Fruit fly (Drosophila melanogaster) whole organism, prepupa: ENCODE measurements around the gene Roc1b.

ENCODE experiments used
- Blimp-1 ChIP-seq: fragments of 200-800 bp; sonication (Bioruptor generic); optimal IDR thresholded peaks from 3 replicates; lab custom pipeline; 2017; ENCODE audit warnings: missing biosample characterization, missing genetic modification characterization, mild to moderate bottlenecking, moderate library complexity, missing genetic modification reagents
- CG11294 ChIP-seq: fragments of 200-800 bp; sonication (Bioruptor generic); IDR thresholded peaks from 2 replicates; pipeline ENCODE4 v1.3.6; 2022; ENCODE audit warnings: missing biosample characterization, missing genetic modification characterization
- CG11902 ChIP-seq: fragments of 200-800 bp; sonication (Bioruptor generic); optimal IDR thresholded peaks from 3 replicates; lab custom pipeline; 2016; ENCODE audit warnings: missing biosample characterization, missing genetic modification characterization
- CG3032 ChIP-seq: fragments of 200-800 bp; optimal IDR thresholded peaks from 2 replicates; lab custom pipeline; 2019; ENCODE audit warnings: missing biosample characterization, mild to moderate bottlenecking, missing genetic modification characterization, moderate library complexity
- CG6163 ChIP-seq: fragments of 200-800 bp; sonication (Bioruptor generic); IDR thresholded peaks from 3 replicates; pipeline ENCODE4 v1.3.6; 2022; ENCODE audit warnings: missing biosample characterization, missing genetic modification characterization
- CG6276 ChIP-seq: fragments of 200-800 bp; sonication (Bioruptor generic); optimal IDR thresholded peaks from 2 replicates; lab custom pipeline; 2017; ENCODE audit warnings: missing biosample characterization, mild to moderate bottlenecking, missing genetic modification characterization
- CG6792 ChIP-seq: fragments of 200-800 bp; sonication (Bioruptor generic); optimal IDR thresholded peaks from 3 replicates; lab custom pipeline; 2016; ENCODE audit warnings: missing biosample characterization, missing genetic modification characterization
- CG6808 ChIP-seq: fragments of 200-800 bp; sonication (Bioruptor generic); optimal IDR thresholded peaks from 3 replicates; lab custom pipeline; 2017; ENCODE audit warnings: missing biosample characterization, missing genetic modification characterization, mild to moderate bottlenecking, moderate library complexity, missing genetic modification reagents
- CG6854 ChIP-seq: fragments of 200-800 bp; sonication (Bioruptor generic); optimal IDR thresholded peaks from 2 replicates; lab custom pipeline; 2017; ENCODE audit warnings: missing biosample characterization, mild to moderate bottlenecking, missing genetic modification characterization
- CG7368 ChIP-seq: fragments of 200-800 bp; sonication (Bioruptor generic); optimal IDR thresholded peaks from 3 replicates; lab custom pipeline; 2016; ENCODE audit warnings: missing biosample characterization, missing genetic modification characterization
- CG8119 ChIP-seq: fragments of 200-800 bp; sonication (Bioruptor generic); IDR thresholded peaks from 3 replicates; pipeline ENCODE4 v1.3.6; 2022; ENCODE audit warnings: missing biosample characterization, missing genetic modification characterization
- CG8319 ChIP-seq: fragments of 200-800 bp; sonication (Bioruptor generic); optimal IDR thresholded peaks from 3 replicates; lab custom pipeline; 2016; ENCODE audit warnings: missing biosample characterization, missing genetic modification characterization
- CG8632 ChIP-seq: fragments of 200-800 bp; sonication (Bioruptor generic); optimal IDR thresholded peaks from 3 replicates; lab custom pipeline; 2016; ENCODE audit warnings: missing biosample characterization, missing genetic modification characterization
- CG9139 ChIP-seq: fragments of 200-800 bp; sonication (Bioruptor generic); optimal IDR thresholded peaks from 3 replicates; lab custom pipeline; 2017; ENCODE audit warnings: missing biosample characterization, mild to moderate bottlenecking, missing genetic modification characterization
- Eip75B ChIP-seq: fragments of 200-800 bp; sonication (Bioruptor generic); optimal IDR thresholded peaks from 3 replicates; lab custom pipeline; 2016; ENCODE audit warnings: missing biosample characterization, missing genetic modification characterization
- Eip78C ChIP-seq: fragments of 200-800 bp; sonication (Bioruptor generic); peaks from one replicate; lab custom pipeline; 2016; ENCODE audit warnings: missing biosample characterization, missing genetic modification characterization
- Eip93F ChIP-seq: fragments of 200-800 bp; sonication (Bioruptor generic); optimal IDR thresholded peaks from 2 replicates; lab custom pipeline; 2016; ENCODE audit warnings: missing biosample characterization, mild to moderate bottlenecking, missing genetic modification characterization
- Ets96B ChIP-seq: fragments of 200-800 bp; optimal IDR thresholded peaks from 2 replicates; lab custom pipeline; 2019; ENCODE audit warnings: missing biosample characterization, mild to moderate bottlenecking, missing genetic modification characterization, moderate library complexity
- Gug ChIP-seq: fragments of 200-800 bp; sonication (Bioruptor generic); IDR thresholded peaks from 2 replicates; pipeline ENCODE4 v1.3.6; 2022; ENCODE audit warnings: missing biosample characterization, missing genetic modification characterization
- Met ChIP-seq: fragments of 200-800 bp; sonication (Bioruptor generic); optimal IDR thresholded peaks from 3 replicates; lab custom pipeline; 2016; ENCODE audit warnings: missing biosample characterization, missing genetic modification characterization
- OdsH ChIP-seq: fragments of 200-800 bp; sonication (Bioruptor generic); optimal IDR thresholded peaks from 3 replicates; lab custom pipeline; 2016; ENCODE audit warnings: missing biosample characterization, missing genetic modification characterization
- Sox102F ChIP-seq: fragments of 200-800 bp; sonication (Bioruptor generic); optimal IDR thresholded peaks from 2 replicates; lab custom pipeline; 2016; ENCODE audit warnings: missing biosample characterization, mild to moderate bottlenecking, missing genetic modification characterization
- dsx ChIP-seq: fragments of 200-800 bp; optimal IDR thresholded peaks from 3 replicates; lab custom pipeline; 2019; ENCODE audit warnings: missing biosample characterization, mild to moderate bottlenecking, missing genetic modification characterization, moderate library complexity; ENCODE audit not compliant: poor library complexity, severe bottlenecking
- eg ChIP-seq: fragments of 200-800 bp; sonication (Bioruptor generic); IDR thresholded peaks from 3 replicates; pipeline ENCODE4 v1.3.6; 2022; ENCODE audit warnings: missing biosample characterization, missing genetic modification characterization
- esn ChIP-seq: fragments of 200-800 bp; sonication (Bioruptor generic); optimal IDR thresholded peaks from 2 replicates; lab custom pipeline; 2016; ENCODE audit warnings: missing biosample characterization, mild to moderate bottlenecking, missing genetic modification characterization, moderate library complexity
- fd59A ChIP-seq: fragments of 200-800 bp; sonication (Bioruptor generic); optimal IDR thresholded peaks from 2 replicates; lab custom pipeline; 2017; ENCODE audit warnings: missing biosample characterization, mild to moderate bottlenecking, missing genetic modification characterization, missing genetic modification reagents
- fd85E ChIP-seq: fragments of 200-800 bp; sonication (Bioruptor generic); optimal IDR thresholded peaks from 3 replicates; lab custom pipeline; 2016; ENCODE audit warnings: missing biosample characterization, missing genetic modification characterization
- salr ChIP-seq, 2 experiments: fragments of 200-800 bp; sonication (Bioruptor generic); optimal IDR thresholded peaks; 3 replicates each; lab custom pipeline; 2016 to 2018; ENCODE audit warnings: missing biosample characterization in 2 of 2, missing genetic modification characterization in 2 of 2, mild to moderate bottlenecking in 1 of 2
- spab ChIP-seq: fragments of 200-800 bp; sonication (Bioruptor generic); optimal IDR thresholded peaks from 2 replicates; lab custom pipeline; 2017; ENCODE audit warnings: missing biosample characterization, mild to moderate bottlenecking, missing genetic modification characterization, missing genetic modification reagents
- ss ChIP-seq, 2 experiments: fragments of 200-800 bp; sonication (Bioruptor generic); optimal IDR thresholded peaks; 2 replicates in 1 of 2; 3 replicates in 1 of 2; lab custom pipeline; 2017 to 2018; ENCODE audit warnings: mild to moderate bottlenecking in 2 of 2, missing biosample characterization in 2 of 2, missing genetic modification characterization in 2 of 2, moderate library complexity in 1 of 2
- svp ChIP-seq: fragments of 200-800 bp; sonication (Bioruptor generic); peaks from one replicate; lab custom pipeline; 2016; ENCODE audit warnings: missing biosample characterization, missing genetic modification characterization
- topi ChIP-seq: fragments of 200-800 bp; sonication (Bioruptor generic); optimal IDR thresholded peaks from 3 replicates; lab custom pipeline; 2016; ENCODE audit warnings: missing biosample characterization, missing genetic modification characterization
- vri ChIP-seq: fragments of 200-800 bp; sonication (Bioruptor generic); optimal IDR thresholded peaks from 3 replicates; lab custom pipeline; 2016; ENCODE audit warnings: missing biosample characterization, mild to moderate bottlenecking, missing genetic modification characterization

Roc1b gene

DNA sequence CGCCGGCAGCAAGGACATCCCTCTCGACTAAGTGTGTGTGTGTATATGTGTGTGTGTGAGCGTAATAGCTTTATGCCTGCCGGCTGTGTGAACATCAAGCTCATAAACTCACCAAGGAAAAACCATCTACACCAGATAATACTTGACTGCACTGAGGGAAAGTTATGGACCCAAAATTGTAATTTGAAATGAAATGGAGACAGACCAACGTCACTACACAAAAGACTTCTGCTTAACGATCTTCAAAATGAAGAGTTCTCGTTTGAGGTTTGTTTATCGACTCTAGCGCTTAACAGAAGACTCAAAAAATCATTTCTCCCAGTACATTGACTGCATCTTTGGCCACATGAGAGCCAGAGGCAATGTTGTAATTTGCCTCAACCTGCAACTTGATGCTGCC, 30.3 kb downstream of the Roc1b start (continued):
- TF ChIP-seq fd59A (GFP tag; lab: Kevin White, UChicago) (peak; percentile 13), Eip93F (peak; percentile 1), CG6276 (GFP tag; lab: Kevin White, UChicago) (no peak), CG9139 (GFP tag; lab: Kevin White, UChicago) (no peak), esn (peak; percentile 72), CG8632 (peak; percentile 4), salr (GFP tag; optimal IDR thresholded peaks at IDR 0.05; lab: Kevin White, UChicago) (peak; percentile 24 to 48), Met (GFP tag; lab: Kevin White, UChicago) (peak; percentile 65), CG6854 (GFP tag; lab: Kevin White, UChicago) (no peak), OdsH (GFP tag; lab: Kevin White, UChicago) (peak; percentile 51), CG8119 (GFP tag; lab: Robert Waterston, UW) (no peak), fd85E (GFP tag; lab: Kevin White, UChicago) (peak; percentile 1), Eip75B (GFP tag; lab: Kevin White, UChicago) (peak; percentile 54), CG11294 (GFP tag; lab: Robert Waterston, UW) (no peak), CG6792 (peak; percentile 50), eg (GFP tag; lab: Robert Waterston, UW) (0 out of 3 replicates have a peak, but pooled peaks have one; percentile 13), svp (GFP tag; lab: Kevin White, UChicago) (peak; percentile 84), ss (GFP tag; optimal IDR thresholded peaks at IDR 0.05; lab: Kevin White, UChicago) (peak in 1 of 2 experiments; percentile 25), Ets96B (peak; percentile 57), CG8319 (GFP tag; lab: Kevin White, UChicago) (peak; percentile 10), CG6163 (GFP tag; lab: Robert Waterston, UW) (peak; percentile 65; the same call in 2 of the 3 replicates), Eip78C (GFP tag; lab: Kevin White, UChicago) (peak; percentile 90), CG11902 (peak; percentile 36), Gug (GFP tag; lab: Robert Waterston, UW) (0 out of 2 replicates have a peak, but pooled peaks have one; percentile 20), Blimp-1 (GFP tag; lab: Kevin White, UChicago) (no peak), vri (GFP tag; lab: Kevin White, UChicago) (peak; percentile 51)

DNA sequence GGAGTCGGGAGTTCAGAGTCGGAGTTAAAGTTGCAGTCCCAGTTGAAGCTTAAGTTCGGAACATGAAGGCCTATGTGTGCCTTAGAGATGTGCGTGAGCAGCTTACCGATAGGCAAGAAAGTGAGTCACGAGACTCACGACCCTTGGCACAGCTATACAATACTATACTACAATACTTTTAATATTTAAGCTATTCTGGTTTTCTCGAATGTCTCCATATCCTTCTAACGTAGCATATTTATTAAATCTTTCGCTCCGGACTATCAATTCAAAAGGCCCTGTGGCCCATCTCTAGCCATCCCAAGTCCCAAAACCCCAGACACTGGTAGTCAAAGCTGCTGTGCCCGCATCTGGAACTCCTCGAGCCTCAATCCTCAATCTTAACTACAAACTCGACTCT, 32.4 kb downstream of the Roc1b start:
- TF ChIP-seq Met (GFP tag; lab: Kevin White, UChicago) (peak; percentile 2), svp (GFP tag; lab: Kevin White, UChicago) (peak; percentile 66), CG3032 (tag; lab: Kevin White, UChicago) (peak; percentile 22), CG7368 (GFP tag; lab: Kevin White, UChicago) (no peak), dsx (GFP tag; lab: Kevin White, UChicago) (peak; percentile 23), esn (peak; percentile 2), Gug (GFP tag; lab: Robert Waterston, UW) (no peak), Eip78C (GFP tag; lab: Kevin White, UChicago) (peak; percentile 64), topi (GFP tag; lab: Kevin White, UChicago) (peak; percentile 27), CG8119 (GFP tag; lab: Robert Waterston, UW) (no peak), CG6808 (GFP tag; lab: Kevin White, UChicago) (peak; percentile 18), ss (GFP tag; optimal IDR thresholded peaks at IDR 0.05; lab: Kevin White, UChicago) (peak in 1 of 2 experiments; percentile 8)

DNA sequence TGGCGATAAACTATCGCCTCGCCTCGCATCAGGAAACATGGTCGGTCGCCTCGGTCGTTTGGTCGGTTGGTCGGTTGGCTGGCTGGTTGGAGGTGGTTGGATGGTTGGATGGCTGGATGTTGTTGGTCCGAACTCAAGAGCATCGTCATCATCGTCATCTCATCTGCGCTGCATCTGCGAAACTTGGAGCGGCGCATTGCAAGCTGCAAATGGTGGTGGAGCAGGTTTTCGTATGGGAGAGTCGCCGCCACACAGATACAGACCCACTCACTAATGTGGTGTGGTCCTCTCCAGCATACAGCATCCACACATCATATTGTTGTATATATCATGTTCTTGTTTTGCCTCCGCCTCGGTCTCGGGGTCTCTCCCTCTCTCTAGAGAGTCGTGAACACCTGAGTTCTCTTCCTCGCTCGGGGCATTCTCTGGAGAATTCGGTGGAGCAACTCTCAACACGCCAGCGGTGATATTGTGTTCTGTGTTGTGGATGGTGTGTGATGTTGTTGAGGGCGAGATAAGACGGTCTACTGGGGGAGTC, 34.9 kb downstream of the Roc1b start, which contains the start of gene trh:
Gene trh, minus strand, starts transcription at position 12 of the 538 bp plus-strand sequence.
- TF ChIP-seq Eip78C (GFP tag; lab: Kevin White, UChicago) (peak; percentile 18), spab (no peak), dsx (GFP tag; lab: Kevin White, UChicago) (no peak), Sox102F (GFP tag; lab: Kevin White, UChicago) (peak; percentile 9)

DNA sequence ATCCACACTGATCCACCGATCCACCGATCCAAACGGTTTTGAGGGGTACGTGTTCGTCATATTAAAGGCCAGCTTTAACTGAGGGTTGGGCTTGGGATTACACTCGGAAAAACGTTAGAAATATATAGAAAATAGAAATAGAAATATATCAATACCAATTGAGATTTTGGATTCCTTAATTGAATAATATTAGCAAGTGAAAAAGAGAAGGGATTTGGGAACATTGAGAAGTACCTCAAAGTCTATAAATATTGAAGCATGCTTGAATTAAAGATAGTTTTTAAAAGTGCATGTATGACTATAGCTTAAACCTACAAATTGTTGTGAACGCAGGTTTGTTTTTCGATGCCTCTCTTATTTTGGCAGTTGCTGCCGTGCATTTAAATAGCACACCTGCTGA, 37.4 kb downstream of the Roc1b start:
- no peak for TF ChIP-seq Gug (GFP tag; lab: Robert Waterston, UW)
